Fruit fly (Drosophila melanogaster): ENCODE measurements around the gene Ranbp21.

DNA sequence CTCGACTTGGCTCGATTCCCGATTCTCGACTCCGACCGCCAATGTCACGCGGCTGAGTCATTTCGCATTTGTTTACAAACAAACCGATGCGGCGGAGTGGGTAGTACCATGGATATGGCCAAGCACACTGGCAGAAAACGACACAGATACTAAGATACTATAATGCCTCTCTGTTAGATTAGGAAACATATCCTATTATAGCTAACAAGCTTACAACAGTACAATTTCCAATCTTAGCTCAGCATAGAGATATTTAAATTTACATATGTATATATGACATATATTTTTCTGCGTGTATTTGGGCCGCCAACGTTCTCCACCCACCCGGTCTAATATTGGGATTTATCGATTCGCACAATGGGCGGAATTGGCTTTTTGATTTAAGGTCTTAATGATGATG lies 48.1 kb downstream of the Ranbp21 start:
- no peak for TF ChIP-seq CG8478 (optimal IDR thresholded peaks at IDR 0.05)
- no peak for TF ChIP-seq pan (optimal IDR thresholded peaks at IDR 0.05)
